Worm (Caenorhabditis elegans): ENCODE measurements around the gene bra-1.

DNA sequence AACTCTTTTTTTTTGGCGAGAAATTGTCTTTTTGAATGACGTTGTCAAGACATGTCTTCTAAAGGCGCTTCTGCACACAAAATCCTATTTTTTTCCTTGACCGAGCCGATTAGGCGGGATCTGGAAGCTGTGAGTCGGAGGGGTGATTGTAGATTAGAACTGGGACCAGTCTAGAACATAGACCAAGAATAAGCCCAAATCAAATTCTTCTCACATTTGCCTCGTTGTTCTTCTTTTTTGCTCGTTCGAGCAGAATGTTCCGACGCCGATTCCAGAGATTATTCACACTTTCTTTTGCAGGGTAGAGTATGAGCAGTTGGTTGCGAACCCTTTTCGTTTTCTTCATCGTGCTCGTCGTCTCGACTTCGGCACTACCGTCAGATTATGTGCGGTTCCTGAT lies 20.3 kb downstream of the bra-1 start, which contains the start of gene nlp-53:
- TF ChIP-seq ref-1 (GFP tag; conservative IDR thresholded peaks at IDR 0.05) (no peak), cog-1 (tag; optimal IDR thresholded peaks at IDR 0.05) (no peak), flt-1 (GFP tag; IDR thresholded peaks at IDR 0.05) (no peak), ztf-23 (GFP tag; IDR thresholded peaks at IDR 0.05) (no peak), klf-2 (GFP tag; conservative IDR thresholded peaks at IDR 0.05) (no peak), tab-1 (GFP tag; IDR thresholded peaks at IDR 0.05) (no peak), ztf-29 (GFP tag; IDR thresholded peaks at IDR 0.05) (no peak), med-1 (GFP tag; optimal IDR thresholded peaks at IDR 0.05; ENCODE audit: insufficient read depth) (no peak), T22C8.4 (GFP tag; IDR thresholded peaks at IDR 0.05) (no peak)

Data from whole organism, midembryonic.